Worm (Caenorhabditis elegans): ENCODE results near the gene gcy-19.

DNA sequence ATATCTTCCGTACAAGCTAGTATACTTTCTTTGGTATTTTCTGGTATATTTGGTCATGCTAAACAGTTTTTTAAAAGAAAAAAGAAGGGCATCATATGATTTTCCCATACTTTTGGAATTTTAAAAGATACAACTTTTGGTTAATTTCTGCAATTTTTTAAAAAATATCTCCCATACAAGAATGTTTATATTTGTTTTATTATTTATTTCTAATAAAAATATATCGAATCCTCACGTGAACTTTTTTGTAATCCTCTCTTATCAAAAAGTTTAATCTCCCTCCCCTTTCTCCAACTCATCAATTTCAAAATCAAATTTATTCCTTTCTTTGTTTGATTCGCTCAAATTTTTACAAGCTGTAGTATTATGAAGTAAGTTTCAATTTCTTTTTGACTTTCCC is 23.2 kb upstream of the gcy-19 start, which contains the start of gene nep-13:
- no peak for TF ChIP-seq ces-1 (GFP tag; optimal IDR thresholded peaks at IDR 0.05)
- no peak for TF ChIP-seq unc-62 (GFP tag; optimal IDR thresholded peaks at IDR 0.05)
- TF ChIP-seq snpc-4 (tag; optimal IDR thresholded peaks at IDR 0.05) = no peak
- no peak for TF ChIP-seq lin-32 (GFP tag; optimal IDR thresholded peaks at IDR 0.05)
- no peak for TF ChIP-seq nhr-12 (tag; optimal IDR thresholded peaks at IDR 0.05)
- no peak for TF ChIP-seq elt-1 (tag; optimal IDR thresholded peaks at IDR 0.05; ENCODE audit: borderline replicate concordance, insufficient read depth)
- TF ChIP-seq hlh-1 (tag; optimal IDR thresholded peaks at IDR 0.05) = no peak
- TF ChIP-seq lin-13 (tag; optimal IDR thresholded peaks at IDR 0.05) = no peak
- TF ChIP-seq lsy-2 (tag; optimal IDR thresholded peaks at IDR 0.05) = no peak
- TF ChIP-seq ham-2 (GFP tag; optimal IDR thresholded peaks at IDR 0.05) = no peak
- no peak for TF ChIP-seq elt-3 (tag; optimal IDR thresholded peaks at IDR 0.05)

Measured in whole organism, mixed stage, embryonic.